Worm (Caenorhabditis elegans) whole organism, L1 larva: Measurements from ENCODE around the gene madf-4.

ENCODE experiments used
- C34B4.2 ChIP-seq: sonication (generic microtip); optimal IDR thresholded peaks from 2 replicates; lab custom pipeline; 2017; ENCODE audit warnings: mild to moderate bottlenecking, missing genetic modification characterization, missing compliant biosample characterization
- F16B12.6 ChIP-seq: fragments of 150-350 bp; optimal IDR thresholded peaks from 2 replicates; lab custom pipeline; 2014; ENCODE audit warnings: missing biosample characterization, missing genetic modification characterization
- Y116A8C.19 ChIP-seq: sonication (generic microtip); optimal IDR thresholded peaks from 2 replicates; lab custom pipeline; 2016; ENCODE audit warnings: missing compliant biosample characterization, missing genetic modification characterization, borderline replicate concordance
- aha-1 ChIP-seq: fragments of 150-350 bp; optimal IDR thresholded peaks from 2 replicates; lab custom pipeline; 2014; ENCODE audit warnings: missing biosample characterization, missing genetic modification characterization
- aly-2 ChIP-seq: fragments of 150-350 bp; optimal IDR thresholded peaks from 2 replicates; lab custom pipeline; 2014; ENCODE audit warnings: missing biosample characterization, missing genetic modification characterization
- ama-1 ChIP-seq: fragments of 150-350 bp; optimal IDR thresholded peaks from 2 replicates; lab custom pipeline; 2014
- blmp-1 ChIP-seq: fragments of 150-350 bp; optimal IDR thresholded peaks from 2 replicates; lab custom pipeline; 2014; ENCODE audit warnings: missing biosample characterization, missing genetic modification characterization
- ceh-88 ChIP-seq: fragments of 200-800 bp; sonication (Bioruptor generic); IDR thresholded peaks from 2 replicates; pipeline ENCODE4 v1.3.6; 2022; ENCODE audit warnings: missing genetic modification characterization, missing compliant biosample characterization
- dsc-1 ChIP-seq: sonication (generic microtip); optimal IDR thresholded peaks from 2 replicates; lab custom pipeline; 2016; ENCODE audit warnings: mild to moderate bottlenecking, missing genetic modification characterization, missing compliant biosample characterization
- efl-1 ChIP-seq, 4 experiments: fragments of 150-350 bp; optimal IDR thresholded peaks in 3 of 4; peaks in 1 of 4; 1 replicate in 1 of 4; 2 replicates in 3 of 4; lab custom pipeline; 2014; ENCODE audit warnings: missing biosample characterization in 2 of 4, missing genetic modification characterization in 2 of 4, missing genetic modification reagents in 2 of 4
- elt-2 ChIP-seq: sonication (generic microtip); optimal IDR thresholded peaks from 2 replicates; lab custom pipeline; 2016; ENCODE audit warnings: missing genetic modification characterization, mild to moderate bottlenecking, inconsistent platforms, missing compliant biosample characterization, missing genetic modification reagents
- elt-3 ChIP-seq, 6 experiments: fragments of 150-350 bp in 1 of 6; sonication (generic microtip); optimal IDR thresholded peaks; 2 replicates each; lab custom pipeline; 2017 to 2018; ENCODE audit warnings: missing biosample characterization in 6 of 6, missing genetic modification characterization in 6 of 6, inconsistent platforms in 1 of 6
- fos-1 ChIP-seq: fragments of 150-350 bp; optimal IDR thresholded peaks from 2 replicates; lab custom pipeline; 2014; ENCODE audit warnings: missing biosample characterization, missing genetic modification characterization
- grh-1 ChIP-seq: fragments of 200-800 bp; sonication (Bioruptor generic); IDR thresholded peaks from 2 replicates; pipeline ENCODE4 v1.3.6; 2022; ENCODE audit warnings: missing genetic modification reagents, missing genetic modification characterization, missing compliant biosample characterization
- hlh-4 ChIP-seq: sonication (generic microtip); optimal IDR thresholded peaks from 2 replicates; lab custom pipeline; 2016; ENCODE audit warnings: mild to moderate bottlenecking, missing genetic modification characterization, missing compliant biosample characterization
- isw-1 ChIP-seq: fragments of 200-800 bp; sonication (Bioruptor generic); IDR thresholded peaks from 2 replicates; pipeline ENCODE4 v1.3.6; 2022; ENCODE audit warnings: missing genetic modification characterization, missing compliant biosample characterization
- lin-13 ChIP-seq: fragments of 150-350 bp; optimal IDR thresholded peaks from 2 replicates; lab custom pipeline; 2014; ENCODE audit warnings: missing biosample characterization, missing genetic modification reagents, missing genetic modification characterization
- lin-14 ChIP-seq: fragments of 200-800 bp; sonication (Bioruptor generic); optimal IDR thresholded peaks from 2 replicates; lab custom pipeline; 2018; ENCODE audit warnings: mild to moderate bottlenecking, missing genetic modification characterization, moderate library complexity, missing compliant biosample characterization
- lin-15B ChIP-seq: fragments of 150-350 bp; sonication (generic microtip); optimal IDR thresholded peaks from 3 replicates; lab custom pipeline; 2014; ENCODE audit warnings: missing biosample characterization, missing genetic modification characterization
- lin-35 ChIP-seq, 2 experiments: fragments of 150-350 bp; optimal IDR thresholded peaks; 2 replicates each; lab custom pipeline; 2014; ENCODE audit warnings: missing biosample characterization in 2 of 2, missing genetic modification characterization in 2 of 2, missing genetic modification reagents in 2 of 2
- lin-39 ChIP-seq: fragments of 150-350 bp; optimal IDR thresholded peaks from 2 replicates; lab custom pipeline; 2014; ENCODE audit warnings: missing biosample characterization, missing genetic modification reagents, missing genetic modification characterization
- mef-2 ChIP-seq: fragments of 150-350 bp; optimal IDR thresholded peaks from 2 replicates; lab custom pipeline; 2014; ENCODE audit warnings: missing biosample characterization, missing genetic modification characterization
- mep-1 ChIP-seq: fragments of 150-350 bp; optimal IDR thresholded peaks from 2 replicates; lab custom pipeline; 2014; ENCODE audit warnings: missing biosample characterization, missing genetic modification characterization
- nhr-12 ChIP-seq: sonication (generic microtip); optimal IDR thresholded peaks from 2 replicates; lab custom pipeline; 2017; ENCODE audit warnings: missing biosample characterization, missing genetic modification characterization
- nhr-19 ChIP-seq: fragments of 200-800 bp; sonication (Bioruptor generic); conservative IDR thresholded peaks from 2 replicates; pipeline ENCODE4 v1.3.6; 2022; ENCODE audit warnings: missing genetic modification characterization, missing compliant biosample characterization
- nhr-20 ChIP-seq: sonication (generic microtip); optimal IDR thresholded peaks from 2 replicates; lab custom pipeline; 2016; ENCODE audit warnings: mild to moderate bottlenecking, missing genetic modification characterization, missing compliant biosample characterization
- nhr-237 ChIP-seq: fragments of 150-350 bp; optimal IDR thresholded peaks from 2 replicates; lab custom pipeline; 2014; ENCODE audit warnings: missing biosample characterization, missing genetic modification characterization
- nhr-47 ChIP-seq: sonication (generic microtip); optimal IDR thresholded peaks from 2 replicates; lab custom pipeline; 2016; ENCODE audit warnings: mild to moderate bottlenecking, missing genetic modification characterization, moderate library complexity, missing compliant biosample characterization
- nhr-71 ChIP-seq: sonication (generic microtip); optimal IDR thresholded peaks from 2 replicates; lab custom pipeline; 2016; ENCODE audit warnings: mild to moderate bottlenecking, missing genetic modification characterization, moderate library complexity, missing compliant biosample characterization
- nhr-76 ChIP-seq: sonication (generic microtip); optimal IDR thresholded peaks from 2 replicates; lab custom pipeline; 2017; ENCODE audit warnings: missing biosample characterization, missing genetic modification characterization
- nhr-84 ChIP-seq: sonication (generic microtip); optimal IDR thresholded peaks from 2 replicates; lab custom pipeline; 2017; ENCODE audit warnings: missing biosample characterization, missing genetic modification characterization
- nhr-85 ChIP-seq: sonication (generic microtip); peaks from one replicate; lab custom pipeline; 2016; ENCODE audit warnings: missing genetic modification characterization, inconsistent platforms, missing compliant biosample characterization
- rnt-1 ChIP-seq: sonication (generic microtip); optimal IDR thresholded peaks from 2 replicates; lab custom pipeline; 2016; ENCODE audit warnings: mild to moderate bottlenecking, missing genetic modification characterization, moderate library complexity, missing compliant biosample characterization
- skn-1 ChIP-seq: fragments of 150-350 bp; optimal IDR thresholded peaks from 2 replicates; lab custom pipeline; 2014; ENCODE audit warnings: missing biosample characterization, missing genetic modification characterization
- sup-37 ChIP-seq: fragments of 200-800 bp; sonication (Bioruptor generic); optimal IDR thresholded peaks from 2 replicates; lab custom pipeline; 2018; ENCODE audit warnings: mild to moderate bottlenecking, missing genetic modification characterization, missing compliant biosample characterization
- swsn-7 ChIP-seq: sonication (generic microtip); optimal IDR thresholded peaks from 2 replicates; lab custom pipeline; 2016; ENCODE audit warnings: missing genetic modification characterization, missing compliant biosample characterization
- tlp-1 ChIP-seq: fragments of 150-350 bp; optimal IDR thresholded peaks from 2 replicates; lab custom pipeline; 2014; ENCODE audit warnings: missing biosample characterization, missing genetic modification characterization
- unc-30 ChIP-seq: sonication (generic microtip); optimal IDR thresholded peaks from 2 replicates; lab custom pipeline; 2017; ENCODE audit warnings: missing biosample characterization, missing genetic modification characterization
- unc-86 ChIP-seq: sonication (generic microtip); optimal IDR thresholded peaks from 2 replicates; lab custom pipeline; 2016; ENCODE audit warnings: missing genetic modification characterization, missing compliant biosample characterization
- unc-98 ChIP-seq: fragments of 200-800 bp; sonication (Bioruptor generic); IDR thresholded peaks from 2 replicates; pipeline ENCODE4 v1.3.6; 2022; ENCODE audit warnings: missing genetic modification characterization, missing compliant biosample characterization
- vab-15 ChIP-seq: sonication (generic microtip); optimal IDR thresholded peaks from 2 replicates; lab custom pipeline; 2017; ENCODE audit warnings: missing genotype, mild to moderate bottlenecking, missing genetic modification characterization, missing compliant biosample characterization
- zag-1 ChIP-seq: fragments of 150-350 bp; optimal IDR thresholded peaks from 2 replicates; lab custom pipeline; 2014; ENCODE audit warnings: missing biosample characterization, missing genetic modification characterization

The madf-4 gene

ce11 chrV:9922481-9922880 is 39.8 kb downstream of the madf-4 start, which contains the start of gene C50H2.7:
Gene C50H2.7, plus strand, starts transcription at chrV:9922781.
- TF ChIP-seq dsc-1 (no peak), sup-37 (GFP tag; lab: Kevin White, UChicago) (no peak)

- TF ChIP-seq lin-13 (no peak), lin-39 (tag; lab: Kevin White, UChicago) (no peak), lin-35 (GFP tag; optimal IDR thresholded peaks at IDR 0.05; lab: Kevin White, UChicago) (no peak), skn-1 (tag; lab: Kevin White, UChicago) (no peak), swsn-7 (no peak), isw-1 (GFP tag; lab: Robert Waterston, UW) (no peak), nhr-19 (no peak), nhr-47 (tag; lab: Kevin White, UChicago) (no peak), nhr-20 (tag; lab: Kevin White, UChicago) (no peak), Y116A8C.19 (no peak), mep-1 (no peak), elt-3 (tag; optimal IDR thresholded peaks at IDR 0.05; lab: Kevin White, UChicago) (no peak), ceh-88 (GFP tag; lab: Robert Waterston, UW) (no peak), lin-14 (no peak), rnt-1 (no peak), unc-30 (tag; lab: Kevin White, UChicago) (no peak), zag-1 (tag; lab: Kevin White, UChicago) (no peak), grh-1 (GFP tag; lab: Robert Waterston, UW) (no peak), sup-37 (GFP tag; lab: Kevin White, UChicago) (no peak), nhr-12 (tag; lab: Kevin White, UChicago) (no peak)
Observed at ce11 chrV:9921288-9921687, 41.0 kb downstream of the madf-4 start, which contains the start of gene ceh-75. Gene ceh-75, plus strand, starts transcription at chrV:9921337.

ce11 chrV:9918410-9918809 is 43.9 kb downstream of the madf-4 start, which contains the start of gene C50H2.5:
Gene C50H2.5, plus strand, starts transcription at chrV:9918710.
- TF ChIP-seq blmp-1 = no peak
- TF ChIP-seq C34B4.2 (tag; lab: Kevin White, UChicago) = no peak
- TF ChIP-seq zag-1 (tag; lab: Kevin White, UChicago) = no peak
- TF ChIP-seq fos-1 (tag; lab: Kevin White, UChicago) = no peak
- TF ChIP-seq vab-15 (tag; lab: Kevin White, UChicago) = no peak
- TF ChIP-seq unc-30 (tag; lab: Kevin White, UChicago) = no peak
- no peak for TF ChIP-seq F16B12.6
- TF ChIP-seq lin-35 (GFP tag; optimal IDR thresholded peaks at IDR 0.05; lab: Kevin White, UChicago) = no peak
- TF ChIP-seq efl-1 (optimal IDR thresholded peaks at IDR 0.05; lab: Kevin White, UChicago) = no peak
- no peak for TF ChIP-seq efl-1 (GFP tag; optimal IDR thresholded peaks at IDR 0.05 in 1 of 2; lab: Kevin White, UChicago)
- TF ChIP-seq, all 84 proteins: peak for 0

ce11 chrV:9916665-9917064 is 45.6 kb downstream of the madf-4 start, which contains the start of gene C50H2.4:
Gene C50H2.4, plus strand, starts transcription at chrV:9916965.
- TF ChIP-seq mef-2 (tag; lab: Kevin White, UChicago) (no peak), nhr-237 (tag; lab: Kevin White, UChicago) (no peak), aha-1 (tag; lab: Kevin White, UChicago) (no peak), tlp-1 (tag; lab: Kevin White, UChicago) (no peak), ama-1 (lab: Kevin White, UChicago) (no peak), nhr-71 (tag; lab: Kevin White, UChicago) (no peak), Y116A8C.19 (no peak), nhr-12 (tag; lab: Kevin White, UChicago) (no peak), lin-15B (tag; lab: Kevin White, UChicago) (no peak), nhr-84 (tag; lab: Kevin White, UChicago) (no peak), nhr-85 (tag; lab: Kevin White, UChicago) (no peak)

ce11 chrV:9915021-9915420 is 47.3 kb downstream of the madf-4 start, which contains the start of gene mec-9:
Gene mec-9, minus strand, starts transcription at chrV:9915121.
- no peak for TF ChIP-seq mep-1
- no peak for TF ChIP-seq nhr-76
- no peak for TF ChIP-seq unc-98 (GFP tag; lab: Robert Waterston, UW)
- TF ChIP-seq lin-39 (tag; lab: Kevin White, UChicago) = no peak
- TF ChIP-seq hlh-4 (tag; lab: Kevin White, UChicago) = no peak
- no peak for TF ChIP-seq sup-37 (GFP tag; lab: Kevin White, UChicago)
- no peak for TF ChIP-seq aly-2 (tag; lab: Kevin White, UChicago)
- no peak for TF ChIP-seq nhr-12 (tag; lab: Kevin White, UChicago)
- no peak for TF ChIP-seq lin-15B (tag; lab: Kevin White, UChicago)
- no peak for TF ChIP-seq Y116A8C.19
- TF ChIP-seq unc-86 = no peak
- TF ChIP-seq grh-1 (GFP tag; lab: Robert Waterston, UW) = no peak
- no peak for TF ChIP-seq elt-2
